Fruit fly (Drosophila melanogaster) whole organism, pupa: Measurements from ENCODE around the gene CG4842.
A peak's percentile ranks its signal among the peaks of the same experiment; 100 is the strongest.

ENCODE experiments used
- CG12605 ChIP-seq: fragments of 200-800 bp; sonication (Bioruptor generic); IDR thresholded peaks from 2 replicates; pipeline ENCODE4 v1.3.6; 2022; ENCODE audit warnings: missing biosample characterization, missing genetic modification characterization
- CG14655 ChIP-seq: fragments of 200-800 bp; sonication (Bioruptor generic); optimal IDR thresholded peaks from 3 replicates; lab custom pipeline; 2017; ENCODE audit warnings: mild to moderate bottlenecking, missing biosample characterization, missing genetic modification reagents, missing genetic modification characterization
- CG15710 ChIP-seq: fragments of 200-800 bp; sonication (Bioruptor generic); optimal IDR thresholded peaks from 2 replicates; lab custom pipeline; 2018; ENCODE audit warnings: missing biosample characterization, mild to moderate bottlenecking, missing genetic modification characterization, moderate library complexity
- CG17806 ChIP-seq: fragments of 200-800 bp; sonication (Bioruptor generic); optimal IDR thresholded peaks from 2 replicates; lab custom pipeline; 2018; ENCODE audit warnings: missing biosample characterization, mild to moderate bottlenecking, missing genetic modification characterization, moderate library complexity
- CG34367 ChIP-seq: fragments of 200-800 bp; sonication (Bioruptor generic); optimal IDR thresholded peaks from 2 replicates; lab custom pipeline; 2018; ENCODE audit warnings: missing biosample characterization, mild to moderate bottlenecking, missing genetic modification characterization
- CG8301 ChIP-seq: fragments of 200-800 bp; sonication (Bioruptor generic); optimal IDR thresholded peaks from 2 replicates; lab custom pipeline; 2018; ENCODE audit warnings: missing biosample characterization, mild to moderate bottlenecking, missing genetic modification characterization
- CG9948 ChIP-seq: fragments of 200-800 bp; sonication (Bioruptor generic); optimal IDR thresholded peaks from 2 replicates; lab custom pipeline; 2018; ENCODE audit warnings: missing biosample characterization, mild to moderate bottlenecking, missing genetic modification characterization, moderate library complexity
- EcR ChIP-seq: fragments of 200-800 bp; sonication (Bioruptor generic); optimal IDR thresholded peaks from 3 replicates; lab custom pipeline; 2019; ENCODE audit warnings: missing biosample characterization, missing genetic modification characterization, mild to moderate bottlenecking, moderate library complexity, missing genetic modification reagents
- Ets98B ChIP-seq: fragments of 200-800 bp; sonication (Bioruptor generic); IDR thresholded peaks from 2 replicates; pipeline ENCODE4 v1.3.6; 2022; ENCODE audit warnings: missing biosample characterization, missing genetic modification characterization
- Pif1A ChIP-seq: fragments of 200-800 bp; sonication (Bioruptor generic); optimal IDR thresholded peaks from 3 replicates; lab custom pipeline; 2016; ENCODE audit warnings: missing biosample characterization, missing genetic modification characterization
- Snoo ChIP-seq: fragments of 200-800 bp; sonication (Bioruptor generic); optimal IDR thresholded peaks from 3 replicates; lab custom pipeline; 2017; ENCODE audit warnings: missing biosample characterization, mild to moderate bottlenecking, missing genetic modification characterization, inconsistent platforms
- fd96Ca ChIP-seq: fragments of 200-800 bp; sonication (Bioruptor generic); IDR thresholded peaks from 3 replicates; pipeline ENCODE4 v1.3.6; 2022; ENCODE audit warnings: missing biosample characterization, missing genetic modification characterization
- gl ChIP-seq: fragments of 200-800 bp; sonication (Bioruptor generic); optimal IDR thresholded peaks from 2 replicates; lab custom pipeline; 2018; ENCODE audit warnings: missing biosample characterization, mild to moderate bottlenecking, missing genetic modification characterization
- rn ChIP-seq: fragments of 200-800 bp; sonication (Bioruptor generic); IDR thresholded peaks from 2 replicates; pipeline ENCODE4 v1.3.6; 2022; ENCODE audit warnings: missing biosample characterization, missing genetic modification characterization

DNA sequence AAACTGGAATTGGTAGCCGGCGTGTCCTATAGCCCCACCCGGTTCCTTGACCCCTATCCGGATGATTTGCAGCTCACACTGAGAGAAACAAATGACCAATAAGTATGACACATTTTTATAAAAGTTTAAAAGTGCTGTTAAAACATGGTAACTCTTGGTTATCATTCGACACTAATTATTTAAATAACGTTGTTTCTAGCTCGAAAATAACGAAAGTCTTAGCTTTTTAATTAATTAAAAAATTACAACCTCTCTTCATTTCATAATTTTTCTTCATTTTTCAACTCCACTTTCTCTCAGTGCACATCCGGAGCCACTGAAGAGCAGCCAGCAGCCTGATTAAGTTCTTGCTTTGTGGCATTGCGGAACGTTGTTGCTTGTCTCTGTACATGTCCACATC, 4.0 kb upstream of the CG4842 start:
- TF ChIP-seq CG17806 (tag; lab: Kevin White, UChicago) (peak; percentile 90), EcR (GFP tag; lab: Kevin White, UChicago) (peak; percentile 96), Snoo (tag; lab: Kevin White, UChicago) (peak; percentile 81), CG14655 (GFP tag; lab: Kevin White, UChicago) (peak; percentile 85), CG9948 (peak; percentile 87), fd96Ca (no peak), CG12605 (GFP tag; lab: Robert Waterston, UW) (peak; percentile 44; the same call in 1 of the 2 replicates), CG15710 (tag; lab: Kevin White, UChicago) (peak; percentile 90), Pif1A (GFP tag; lab: Kevin White, UChicago) (peak; percentile 81), rn (GFP tag; lab: Robert Waterston, UW) (no peak), Ets98B (GFP tag; lab: Robert Waterston, UW) (no peak), CG8301 (peak; percentile 75), gl (tag; lab: Kevin White, UChicago) (peak; percentile 76), CG34367 (peak; percentile 85)
